1 fruit fly cellular context compared by ENCODE assay signal in the genomic region with DNA sequence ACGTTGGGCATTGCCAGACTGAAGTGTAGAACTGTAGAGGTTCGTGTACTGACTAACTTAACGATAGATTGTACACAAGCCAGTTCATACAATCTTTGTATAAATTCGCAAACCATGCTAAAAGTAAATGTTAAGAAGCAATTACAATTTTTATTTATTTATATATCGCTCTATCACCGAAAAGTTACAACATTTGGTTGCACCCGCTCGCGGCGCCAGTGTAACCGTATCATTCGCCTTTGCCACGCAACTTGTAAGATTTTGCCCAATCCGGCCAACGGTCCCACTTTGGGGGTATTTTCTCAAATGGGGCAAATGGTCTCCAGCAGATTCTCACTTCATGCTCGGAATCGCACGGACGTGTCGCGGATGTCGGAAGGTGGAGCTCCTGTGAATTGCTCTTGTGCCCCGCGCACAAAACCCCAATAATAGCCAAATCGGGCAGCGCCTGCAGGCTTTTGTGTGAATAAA.
A peak's percentile ranks its signal among the peaks of the same experiment; 100 is the strongest.
TF ChIP-seq lines count a peak whose summit lies in the region.

A gene (plus strand): TSS at position 328 of the 471 bp plus-strand sequence.

TF ChIP-seq in whole organism, embryonic, 481 proteins besides CTCF, POLR2A, EP300 and RAD21 (continued from another document and continues in another):
- peak; percentile 44; the same call in 2 of the 3 replicates for TF ChIP-seq CG34224 (GFP tag; IDR thresholded peaks at IDR 0.05; lab: Robert Waterston, UW; ENCODE audit: partially characterized antibody)
- TF ChIP-seq onecut (GFP tag; IDR thresholded peaks at IDR 0.05; lab: Robert Waterston, UW): no peak
- no peak for TF ChIP-seq CG6175 (GFP tag; IDR thresholded peaks at IDR 0.05; lab: Robert Waterston, UW)
- TF ChIP-seq gro (GFP tag; optimal IDR thresholded peaks at IDR 0.05; lab: Kevin White, UChicago): no peak
- no peak for TF ChIP-seq CG8478 (optimal IDR thresholded peaks at IDR 0.05; lab: Kevin White, UChicago)
- no peak for TF ChIP-seq al (GFP tag; IDR thresholded peaks at IDR 0.05; lab: Robert Waterston, UW)
- TF ChIP-seq CG9215 (GFP tag; IDR thresholded peaks at IDR 0.05; lab: Robert Waterston, UW): peak; percentile 98
- TF ChIP-seq Trl (optimal IDR thresholded peaks at IDR 0.05; lab: Kevin White, UChicago): no peak
- no peak for TF ChIP-seq Trl (GFP tag; optimal IDR thresholded peaks at IDR 0.05; lab: Kevin White, UChicago)
- peak; percentile 59 for TF ChIP-seq hkb (optimal IDR thresholded peaks at IDR 0.05; lab: Kevin White, UChicago)
- peak; percentile 8; the same call in 1 of the 2 replicates for TF ChIP-seq hkb (GFP tag; IDR thresholded peaks at IDR 0.05; lab: Robert Waterston, UW)
- TF ChIP-seq CG13296 (GFP tag; optimal IDR thresholded peaks at IDR 0.05; lab: Kevin White, UChicago): no peak
- TF ChIP-seq pnt (GFP tag; optimal IDR thresholded peaks at IDR 0.05; lab: Kevin White, UChicago): no peak
- no peak for TF ChIP-seq ind (GFP tag; optimal IDR thresholded peaks at IDR 0.05; lab: Kevin White, UChicago)
- TF ChIP-seq CG16815 (GFP tag; optimal IDR thresholded peaks at IDR 0.05; lab: Kevin White, UChicago): no peak
- no peak for TF ChIP-seq emc (GFP tag; optimal IDR thresholded peaks at IDR 0.05; lab: Kevin White, UChicago)
- no peak for TF ChIP-seq hb (GFP tag; IDR thresholded peaks at IDR 0.05; lab: Robert Waterston, UW; ENCODE audit: partially characterized antibody)
- peak; percentile 56; the same call in 1 of the 3 replicates for TF ChIP-seq Opbp (GFP tag; IDR thresholded peaks at IDR 0.05; lab: Robert Waterston, UW; ENCODE audit: partially characterized antibody)
- TF ChIP-seq fd3F (GFP tag; optimal IDR thresholded peaks at IDR 0.05; lab: Kevin White, UChicago): no peak
- no peak for TF ChIP-seq CG12104 (GFP tag; optimal IDR thresholded peaks at IDR 0.05; lab: Kevin White, UChicago)
- TF ChIP-seq rib (GFP tag; IDR thresholded peaks at IDR 0.05; lab: Robert Waterston, UW): peak; percentile 55
- TF ChIP-seq bbx (GFP tag; IDR thresholded peaks at IDR 0.05; lab: Robert Waterston, UW; ENCODE audit: partially characterized antibody): peak; percentile 39
- TF ChIP-seq nau (GFP tag; optimal IDR thresholded peaks at IDR 0.05; lab: Kevin White, UChicago): no peak
- TF ChIP-seq CG18599 (GFP tag; optimal IDR thresholded peaks at IDR 0.05; lab: Kevin White, UChicago): no peak
- TF ChIP-seq CG14014 (GFP tag; IDR thresholded peaks at IDR 0.05; lab: Robert Waterston, UW): no peak
- TF ChIP-seq pita (GFP tag; optimal IDR thresholded peaks at IDR 0.05; lab: Kevin White, UChicago): peak; percentile 75
- 0 out of 2 replicates have a peak, but pooled peaks have one; percentile 8 for TF ChIP-seq CG32532 (GFP tag; IDR thresholded peaks at IDR 0.05; lab: Robert Waterston, UW)
- TF ChIP-seq Poxn (GFP tag; IDR thresholded peaks at IDR 0.05; lab: Robert Waterston, UW): no peak
- TF ChIP-seq HmgZ (tag; optimal IDR thresholded peaks at IDR 0.05; lab: Kevin White, UChicago): peak; percentile 37
- TF ChIP-seq CG1792 (GFP tag; optimal IDR thresholded peaks at IDR 0.05; lab: Kevin White, UChicago): no peak
- no peak for TF ChIP-seq Fer2 (tag; optimal IDR thresholded peaks at IDR 0.05; lab: Kevin White, UChicago)
- no peak for TF ChIP-seq Rx (GFP tag; IDR thresholded peaks at IDR 0.05; lab: Robert Waterston, UW)
- TF ChIP-seq pb (GFP tag; optimal IDR thresholded peaks at IDR 0.05; lab: Kevin White, UChicago): no peak
- TF ChIP-seq CG12299 (tag; optimal IDR thresholded peaks at IDR 0.05; lab: Kevin White, UChicago): no peak
- TF ChIP-seq Abd-B (GFP tag; optimal IDR thresholded peaks at IDR 0.05; lab: Kevin White, UChicago): no peak
- no peak for TF ChIP-seq jigr1 (GFP tag; IDR thresholded peaks at IDR 0.05; lab: Robert Waterston, UW)
- TF ChIP-seq ato (GFP tag; IDR thresholded peaks at IDR 0.05; lab: Robert Waterston, UW; ENCODE audit: partially characterized antibody): peak; percentile 6; the same call in 1 of the 2 replicates
- peak; percentile 34 for TF ChIP-seq fd102C (GFP tag; optimal IDR thresholded peaks at IDR 0.05; lab: Kevin White, UChicago)
- TF ChIP-seq CG8765 (GFP tag; IDR thresholded peaks at IDR 0.05; lab: Robert Waterston, UW): no peak
- TF ChIP-seq corto (GFP tag; optimal IDR thresholded peaks at IDR 0.05; lab: Kevin White, UChicago): no peak
- no peak for TF ChIP-seq CG1024 (GFP tag; IDR thresholded peaks at IDR 0.05; lab: Robert Waterston, UW)
- no peak for TF ChIP-seq zen2 (GFP tag; IDR thresholded peaks at IDR 0.05; lab: Robert Waterston, UW; ENCODE audit: partially characterized antibody)
- no peak for TF ChIP-seq CG7839 (tag; optimal IDR thresholded peaks at IDR 0.05; lab: Kevin White, UChicago)
- TF ChIP-seq CG9817 (tag; optimal IDR thresholded peaks at IDR 0.05; lab: Kevin White, UChicago): no peak
- no peak for TF ChIP-seq CG15696 (tag; optimal IDR thresholded peaks at IDR 0.05; lab: Kevin White, UChicago)
- TF ChIP-seq Gsc (GFP tag; IDR thresholded peaks at IDR 0.05; lab: Robert Waterston, UW): no peak
- TF ChIP-seq Drgx (GFP tag; IDR thresholded peaks at IDR 0.05; lab: Robert Waterston, UW): no peak
- TF ChIP-seq gem (tag; optimal IDR thresholded peaks at IDR 0.05; lab: Kevin White, UChicago): no peak
- no peak for TF ChIP-seq NC2β (GFP tag; optimal IDR thresholded peaks at IDR 0.05; lab: Kevin White, UChicago)
- no peak for TF ChIP-seq oc (tag; optimal IDR thresholded peaks at IDR 0.05; lab: Kevin White, UChicago)
- TF ChIP-seq chinmo (GFP tag; IDR thresholded peaks at IDR 0.05; lab: Robert Waterston, UW; ENCODE audit: partially characterized antibody): 0 out of 4 replicates have a peak, but pooled peaks have one; percentile 54
- no peak for TF ChIP-seq fd64A (GFP tag; optimal IDR thresholded peaks at IDR 0.05; lab: Kevin White, UChicago)
- no peak for TF ChIP-seq CG11247 (GFP tag; IDR thresholded peaks at IDR 0.05; lab: Robert Waterston, UW)
- no peak for TF ChIP-seq CG4707 (GFP tag; optimal IDR thresholded peaks at IDR 0.05; lab: Kevin White, UChicago)
- no peak for TF ChIP-seq tll (GFP tag; optimal IDR thresholded peaks at IDR 0.05; lab: Kevin White, UChicago)
- TF ChIP-seq CG10147 (GFP tag; optimal IDR thresholded peaks at IDR 0.05; lab: Kevin White, UChicago): no peak
- TF ChIP-seq CG13624 (GFP tag; optimal IDR thresholded peaks at IDR 0.05; lab: Kevin White, UChicago): no peak
- 0 out of 3 replicates have a peak, but pooled peaks have one; percentile 37 for TF ChIP-seq CG16813 (GFP tag; IDR thresholded peaks at IDR 0.05; lab: Robert Waterston, UW; ENCODE audit: partially characterized antibody)
- peak; percentile 39 for TF ChIP-seq phol (tag; optimal IDR thresholded peaks at IDR 0.05; lab: Kevin White, UChicago)
- no peak for TF ChIP-seq pros (GFP tag; optimal IDR thresholded peaks at IDR 0.05; lab: Kevin White, UChicago)
- TF ChIP-seq CG15514 (GFP tag; optimal IDR thresholded peaks at IDR 0.05; lab: Kevin White, UChicago): peak; percentile 52
- no peak for TF ChIP-seq abd-A (tag; optimal IDR thresholded peaks at IDR 0.05; lab: Kevin White, UChicago)
- 0 out of 2 replicates have a peak, but pooled peaks have one; percentile 24 for TF ChIP-seq stc (GFP tag; IDR thresholded peaks at IDR 0.05; lab: Robert Waterston, UW)
- TF ChIP-seq disco-r (GFP tag; optimal IDR thresholded peaks at IDR 0.05; lab: Kevin White, UChicago): no peak
- TF ChIP-seq CG5245 (GFP tag; optimal IDR thresholded peaks at IDR 0.05; lab: Kevin White, UChicago): no peak
- TF ChIP-seq H2.0 (GFP tag; IDR thresholded peaks at IDR 0.05; lab: Robert Waterston, UW): no peak
- TF ChIP-seq ab (GFP tag; optimal IDR thresholded peaks at IDR 0.05; lab: Kevin White, UChicago): no peak
- no peak for TF ChIP-seq CG11398 (GFP tag; optimal IDR thresholded peaks at IDR 0.05; lab: Kevin White, UChicago)
- TF ChIP-seq org-1 (GFP tag; optimal IDR thresholded peaks at IDR 0.05; lab: Kevin White, UChicago): no peak
- TF ChIP-seq CG43689 (GFP tag; IDR thresholded peaks at IDR 0.05; lab: Robert Waterston, UW): no peak
- no peak for TF ChIP-seq ems (GFP tag; optimal IDR thresholded peaks at IDR 0.05; lab: Kevin White, UChicago)
- TF ChIP-seq Chrac-16 (GFP tag; optimal IDR thresholded peaks at IDR 0.05; lab: Kevin White, UChicago): no peak
- TF ChIP-seq tx (GFP tag; optimal IDR thresholded peaks at IDR 0.05; lab: Kevin White, UChicago): no peak
- TF ChIP-seq CG5180 (GFP tag; optimal IDR thresholded peaks at IDR 0.05; lab: Kevin White, UChicago): no peak
- TF ChIP-seq Doc2 (GFP tag; IDR thresholded peaks at IDR 0.05; lab: Robert Waterston, UW): no peak
- TF ChIP-seq CG11456 (GFP tag; IDR thresholded peaks at IDR 0.05; lab: Robert Waterston, UW): peak; percentile 55; the same call in 1 of the 3 replicates
- no peak for TF ChIP-seq CG13424 (tag; optimal IDR thresholded peaks at IDR 0.05; lab: Kevin White, UChicago)
- TF ChIP-seq CG17385 (GFP tag; optimal IDR thresholded peaks at IDR 0.05; lab: Kevin White, UChicago): no peak
- TF ChIP-seq CG12744 (GFP tag; optimal IDR thresholded peaks at IDR 0.05; lab: Kevin White, UChicago): no peak
- TF ChIP-seq CG7271 (tag; optimal IDR thresholded peaks at IDR 0.05; lab: Kevin White, UChicago): no peak
- no peak for TF ChIP-seq PHDP (tag; optimal IDR thresholded peaks at IDR 0.05; lab: Kevin White, UChicago)
- TF ChIP-seq Rfx (GFP tag; IDR thresholded peaks at IDR 0.05; lab: Robert Waterston, UW): 0 out of 2 replicates have a peak, but pooled peaks have one; percentile 9
- no peak for TF ChIP-seq Xbp1 (GFP tag; optimal IDR thresholded peaks at IDR 0.05; lab: Kevin White, UChicago)
- no peak for TF ChIP-seq CG9727 (GFP tag; optimal IDR thresholded peaks at IDR 0.05; lab: Kevin White, UChicago)
- TF ChIP-seq unc-4 (GFP tag; IDR thresholded peaks at IDR 0.05; lab: Robert Waterston, UW; ENCODE audit: partially characterized antibody): peak; percentile 53
- TF ChIP-seq gcm2 (GFP tag; optimal IDR thresholded peaks at IDR 0.05; lab: Kevin White, UChicago): no peak
- TF ChIP-seq CG7786 (GFP tag; optimal IDR thresholded peaks at IDR 0.05; lab: Kevin White, UChicago): no peak
- TF ChIP-seq sr (GFP tag; IDR thresholded peaks at IDR 0.05; lab: Robert Waterston, UW): no peak
- no peak for TF ChIP-seq Oli (tag; optimal IDR thresholded peaks at IDR 0.05; lab: Kevin White, UChicago)
- no peak for TF ChIP-seq CG31388 (GFP tag; optimal IDR thresholded peaks at IDR 0.05; lab: Kevin White, UChicago)
- no peak for TF ChIP-seq CG7963 (GFP tag; IDR thresholded peaks at IDR 0.05; lab: Robert Waterston, UW; ENCODE audit: partially characterized antibody)
- no peak for TF ChIP-seq p53 (GFP tag; optimal IDR thresholded peaks at IDR 0.05; lab: Kevin White, UChicago)
- TF ChIP-seq CG10267 (tag; optimal IDR thresholded peaks at IDR 0.05; lab: Kevin White, UChicago): peak; percentile 45
- TF ChIP-seq bowl (GFP tag; IDR thresholded peaks at IDR 0.05; lab: Robert Waterston, UW): no peak
- TF ChIP-seq nmo (GFP tag; optimal IDR thresholded peaks at IDR 0.05; lab: Kevin White, UChicago): peak; percentile 61
- TF ChIP-seq grn (GFP tag; optimal IDR thresholded peaks at IDR 0.05; lab: Kevin White, UChicago): no peak
- TF ChIP-seq pzg (GFP tag; optimal IDR thresholded peaks at IDR 0.05; lab: Kevin White, UChicago): peak; percentile 89
- no peak for TF ChIP-seq CG3281 (GFP tag; optimal IDR thresholded peaks at IDR 0.05; lab: Kevin White, UChicago)
- no peak for TF ChIP-seq CG1233 (GFP tag; optimal IDR thresholded peaks at IDR 0.05; lab: Kevin White, UChicago)
- TF ChIP-seq tin (GFP tag; optimal IDR thresholded peaks at IDR 0.05; lab: Kevin White, UChicago): no peak
- no peak for TF ChIP-seq CG30020 (tag; optimal IDR thresholded peaks at IDR 0.05; lab: Kevin White, UChicago)
- no peak for TF ChIP-seq CG7745 (tag; optimal IDR thresholded peaks at IDR 0.05; lab: Kevin White, UChicago)
- TF ChIP-seq CG1832 (GFP tag; optimal IDR thresholded peaks at IDR 0.05; lab: Kevin White, UChicago): no peak
- no peak for TF ChIP-seq kay (GFP tag; optimal IDR thresholded peaks at IDR 0.05; lab: Kevin White, UChicago)
- peak; percentile 49; the same call in 1 of the 2 replicates for TF ChIP-seq sob (GFP tag; IDR thresholded peaks at IDR 0.05; lab: Robert Waterston, UW)
- TF ChIP-seq zfh2 (GFP tag; optimal IDR thresholded peaks at IDR 0.05; lab: Kevin White, UChicago): no peak
- TF ChIP-seq row (GFP tag; IDR thresholded peaks at IDR 0.05; lab: Robert Waterston, UW): peak; percentile 40
- TF ChIP-seq hbn (GFP tag; IDR thresholded peaks at IDR 0.05; lab: Robert Waterston, UW; ENCODE audit: partially characterized antibody): no peak
- TF ChIP-seq scrt (GFP tag; optimal IDR thresholded peaks at IDR 0.05; lab: Kevin White, UChicago): no peak
- no peak for TF ChIP-seq sima (GFP tag; optimal IDR thresholded peaks at IDR 0.05; lab: Kevin White, UChicago)
- TF ChIP-seq cato (GFP tag; optimal IDR thresholded peaks at IDR 0.05; lab: Kevin White, UChicago; ENCODE audit: borderline replicate concordance): no peak
- no peak for TF ChIP-seq Kr (GFP tag; optimal IDR thresholded peaks at IDR 0.05; lab: Kevin White, UChicago)
- TF ChIP-seq Lhr (GFP tag; optimal IDR thresholded peaks at IDR 0.05; lab: Kevin White, UChicago): peak; percentile 92
- peak; percentile 56; the same call in 1 of the 2 replicates for TF ChIP-seq CG3847 (GFP tag; IDR thresholded peaks at IDR 0.05; lab: Robert Waterston, UW)
- peak; percentile 82 for TF ChIP-seq CG33213 (GFP tag; optimal IDR thresholded peaks at IDR 0.05; lab: Kevin White, UChicago)
- no peak for TF ChIP-seq Myb (GFP tag; optimal IDR thresholded peaks at IDR 0.05; lab: Kevin White, UChicago)
- TF ChIP-seq CG18262 (tag; optimal IDR thresholded peaks at IDR 0.05; lab: Kevin White, UChicago): no peak
- no peak for TF ChIP-seq CG8388 (GFP tag; optimal IDR thresholded peaks at IDR 0.05; lab: Kevin White, UChicago)
- no peak for TF ChIP-seq CG17612 (GFP tag; IDR thresholded peaks at IDR 0.05; lab: Robert Waterston, UW)
- TF ChIP-seq CG6689 (GFP tag; IDR thresholded peaks at IDR 0.05; lab: Robert Waterston, UW): no peak
- peak; percentile 35 for TF ChIP-seq CG15601 (tag; optimal IDR thresholded peaks at IDR 0.05; lab: Kevin White, UChicago)
- TF ChIP-seq chm (GFP tag; IDR thresholded peaks at IDR 0.05; lab: Robert Waterston, UW): peak; percentile 85
- TF ChIP-seq nom (GFP tag; optimal IDR thresholded peaks at IDR 0.05; lab: Kevin White, UChicago): peak; percentile 56
- TF ChIP-seq Six4 (GFP tag; optimal IDR thresholded peaks at IDR 0.05; lab: Kevin White, UChicago): no peak
- no peak for TF ChIP-seq CG10366 (GFP tag; IDR thresholded peaks at IDR 0.05; lab: Robert Waterston, UW)
- TF ChIP-seq CG8281 (tag; optimal IDR thresholded peaks at IDR 0.05; lab: Kevin White, UChicago): no peak
- peak; percentile 98 for TF ChIP-seq CG14710 (tag; optimal IDR thresholded peaks at IDR 0.05; lab: Kevin White, UChicago)
- TF ChIP-seq Hr78 (GFP tag; optimal IDR thresholded peaks at IDR 0.05; lab: Kevin White, UChicago): no peak
